Fruit fly (Drosophila melanogaster): Measurements from ENCODE around the gene Cpr100A.

Cpr100A gene

DNA sequence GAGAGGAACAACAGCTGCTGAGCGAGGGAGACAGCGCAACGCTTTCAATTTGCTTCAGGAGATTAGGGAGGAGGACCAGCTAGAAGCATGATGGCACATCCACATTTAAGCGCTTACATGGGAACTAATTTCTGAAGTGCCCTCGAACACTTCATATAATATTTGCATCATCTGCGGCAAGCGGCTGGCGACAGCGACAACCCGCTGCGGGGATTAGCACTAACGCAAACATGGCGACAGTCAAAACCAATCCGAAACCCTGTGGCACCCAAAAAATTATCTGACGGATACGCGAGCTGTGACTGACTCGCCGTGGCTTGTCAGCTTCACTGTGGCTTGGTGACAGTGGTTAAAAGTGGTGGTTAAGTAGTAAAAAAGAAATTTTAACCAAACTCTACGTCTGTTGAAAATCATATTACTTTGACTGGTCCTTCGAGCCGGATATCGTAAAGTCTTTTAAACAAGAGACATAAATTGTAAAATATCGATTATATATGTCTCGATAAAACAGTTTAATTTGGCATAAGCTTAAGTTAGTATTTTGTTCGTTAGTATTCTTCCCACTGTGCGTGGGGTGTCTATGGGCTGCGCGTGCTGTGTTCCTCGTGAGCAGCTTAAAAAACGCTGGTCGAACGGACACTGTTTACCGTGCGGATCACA lies 7.3 kb upstream of the Cpr100A start:
- TF ChIP-seq Blimp-1 (GFP tag; optimal IDR thresholded peaks at IDR 0.05), result peak; percentile 9
- TF ChIP-seq trem (tag; optimal IDR thresholded peaks at IDR 0.05), result no peak
- peak; percentile 88 for TF ChIP-seq sens (GFP tag)
- no peak for TF ChIP-seq Tbp (GFP tag; optimal IDR thresholded peaks at IDR 0.05)
- no peak for TF ChIP-seq mam (GFP tag; optimal IDR thresholded peaks at IDR 0.05)
- TF ChIP-seq eve (GFP tag; optimal IDR thresholded peaks at IDR 0.05), result no peak
- no peak for TF ChIP-seq CG10959 (GFP tag; IDR thresholded peaks at IDR 0.05)
- TF ChIP-seq CG10979 (tag; optimal IDR thresholded peaks at IDR 0.05), result peak; percentile 54
- no peak for TF ChIP-seq CG9797 (GFP tag; optimal IDR thresholded peaks at IDR 0.05)
- TF ChIP-seq CoRest (tag; optimal IDR thresholded peaks at IDR 0.05), result no peak
- TF ChIP-seq D19B (GFP tag; optimal IDR thresholded peaks at IDR 0.05), result no peak
- TF ChIP-seq Nf-YB (GFP tag; optimal IDR thresholded peaks at IDR 0.05), result no peak
- TF ChIP-seq Chrac-16 (GFP tag; optimal IDR thresholded peaks at IDR 0.05), result no peak
- TF ChIP-seq CG7556 (GFP tag; optimal IDR thresholded peaks at IDR 0.05), result peak; percentile 40
- TF ChIP-seq sug (tag; optimal IDR thresholded peaks at IDR 0.05), result no peak
- no peak for TF ChIP-seq Side (GFP tag; optimal IDR thresholded peaks at IDR 0.05)
- no peak for TF ChIP-seq ERR (GFP tag; optimal IDR thresholded peaks at IDR 0.05)
- TF ChIP-seq CG2712 (tag; optimal IDR thresholded peaks at IDR 0.05), result peak; percentile 28
- no peak for TF ChIP-seq mld (GFP tag; IDR thresholded peaks at IDR 0.05; ENCODE audit: partially characterized antibody)
- no peak for TF ChIP-seq ara (GFP tag; IDR thresholded peaks at IDR 0.05)
- peak; percentile 77 for TF ChIP-seq Ets65A (GFP tag)
- TF ChIP-seq CG17829 (tag; optimal IDR thresholded peaks at IDR 0.05), result no peak
- TF ChIP-seq tgo (GFP tag; IDR thresholded peaks at IDR 0.05), result 0 out of 3 replicates have a peak, but pooled peaks have one; percentile 21
- TF ChIP-seq dimm (GFP tag; IDR thresholded peaks at IDR 0.05), result no peak
- no peak for TF ChIP-seq CG10274 (GFP tag; optimal IDR thresholded peaks at IDR 0.05)
- TF ChIP-seq nerfin-1 (tag; optimal IDR thresholded peaks at IDR 0.05), result no peak
- TF ChIP-seq BEAF-32 (GFP tag; optimal IDR thresholded peaks at IDR 0.05), result no peak
- TF ChIP-seq pfk (GFP tag; optimal IDR thresholded peaks at IDR 0.05), result no peak
- no peak for TF ChIP-seq Six4 (GFP tag; optimal IDR thresholded peaks at IDR 0.05)
- TF ChIP-seq Bdp1 (GFP tag; optimal IDR thresholded peaks at IDR 0.05), result no peak
- no peak for TF ChIP-seq slbo (GFP tag; IDR thresholded peaks at IDR 0.05)
- TF ChIP-seq CG10431 (GFP tag; optimal IDR thresholded peaks at IDR 0.05), result peak; percentile 65
- TF ChIP-seq H2.0 (GFP tag; IDR thresholded peaks at IDR 0.05), result no peak
- no peak for TF ChIP-seq stwl (tag; optimal IDR thresholded peaks at IDR 0.05)
- TF ChIP-seq Oli (tag; optimal IDR thresholded peaks at IDR 0.05), result no peak
- no peak for TF ChIP-seq CG32767 (GFP tag; IDR thresholded peaks at IDR 0.05)
- no peak for TF ChIP-seq da (GFP tag; optimal IDR thresholded peaks at IDR 0.05)
- TF ChIP-seq CG14710 (tag; optimal IDR thresholded peaks at IDR 0.05), result peak; percentile 4
- TF ChIP-seq Bgb (GFP tag; IDR thresholded peaks at IDR 0.05; ENCODE audit: partially characterized antibody), result no peak
- no peak for TF ChIP-seq HLH54F (GFP tag; optimal IDR thresholded peaks at IDR 0.05)
- TF ChIP-seq toy (GFP tag; IDR thresholded peaks at IDR 0.05), result no peak
- TF ChIP-seq Lim3 (GFP tag; IDR thresholded peaks at IDR 0.05), result no peak
- no peak for TF ChIP-seq fd64A (GFP tag; optimal IDR thresholded peaks at IDR 0.05)
- TF ChIP-seq CG1603 (tag; optimal IDR thresholded peaks at IDR 0.05), result peak; percentile 7
- no peak for TF ChIP-seq Abd-B (GFP tag; optimal IDR thresholded peaks at IDR 0.05)
- peak; percentile 19 for TF ChIP-seq Hey (tag; optimal IDR thresholded peaks at IDR 0.05)
- no peak for TF ChIP-seq Jarid2 (GFP tag; optimal IDR thresholded peaks at IDR 0.05)
- no peak for TF ChIP-seq GATAe (GFP tag; conservative IDR thresholded peaks at IDR 0.05)
- peak; percentile 20 for TF ChIP-seq CG1832 (GFP tag; optimal IDR thresholded peaks at IDR 0.05)
- TF ChIP-seq p53 (GFP tag; optimal IDR thresholded peaks at IDR 0.05), result no peak
- no peak for TF ChIP-seq CG10209 (GFP tag; optimal IDR thresholded peaks at IDR 0.05)
